Worm (Caenorhabditis elegans): ENCODE measurements around the gene F43H9.4.

- TF ChIP-seq flt-1 (GFP tag; IDR thresholded peaks at IDR 0.05) (no peak), klf-2 (GFP tag; conservative IDR thresholded peaks at IDR 0.05) (no peak), T22C8.4 (GFP tag; IDR thresholded peaks at IDR 0.05) (no peak), tab-1 (GFP tag; IDR thresholded peaks at IDR 0.05) (no peak), ztf-29 (GFP tag; IDR thresholded peaks at IDR 0.05) (no peak), ref-1 (GFP tag; conservative IDR thresholded peaks at IDR 0.05) (no peak)
Measured at ce11 chrV:7980370-7980987, 46.0 kb upstream of the F43H9.4 start.
